Worm (Caenorhabditis elegans) whole organism, early embryonic: ENCODE data around the gene acr-15.

Source experiments
- B0310.2 ChIP-seq: sonication (generic microtip); optimal IDR thresholded peaks from 2 replicates; lab custom pipeline; 2016; ENCODE audit warnings: mild to moderate bottlenecking, missing genetic modification characterization, missing compliant biosample characterization
- F13C5.2 ChIP-seq: sonication (generic microtip); optimal IDR thresholded peaks from 2 replicates; lab custom pipeline; 2017; ENCODE audit warnings: mild to moderate bottlenecking, missing genetic modification characterization, inconsistent platforms, missing compliant biosample characterization
- aly-1 ChIP-seq: sonication (generic microtip); optimal IDR thresholded peaks from 2 replicates; lab custom pipeline; 2016; ENCODE audit warnings: missing genetic modification characterization, missing compliant biosample characterization
- ama-1 ChIP-seq: fragments of 150-350 bp; optimal IDR thresholded peaks from 2 replicates; lab custom pipeline; 2014
- ceh-13 ChIP-seq: fragments of 200-800 bp; sonication (Bioruptor generic); optimal IDR thresholded peaks from 2 replicates; lab custom pipeline; 2018; ENCODE audit warnings: mild to moderate bottlenecking, missing genetic modification characterization, missing compliant biosample characterization
- ceh-36 ChIP-seq: sonication (generic microtip); optimal IDR thresholded peaks from 2 replicates; lab custom pipeline; 2016; ENCODE audit warnings: missing genetic modification characterization, inconsistent platforms, missing compliant biosample characterization
- ets-7 ChIP-seq: sonication (generic microtip); optimal IDR thresholded peaks from 2 replicates; lab custom pipeline; 2016; ENCODE audit warnings: missing genotype, missing genetic modification characterization, missing compliant biosample characterization
- flt-1 ChIP-seq: fragments of 200-800 bp; sonication (Bioruptor generic); IDR thresholded peaks from 2 replicates; pipeline ENCODE4 v1.3.6; 2022; ENCODE audit warnings: missing genetic modification characterization, missing compliant biosample characterization
- hmbx-1 ChIP-seq: sonication (generic microtip); optimal IDR thresholded peaks from 2 replicates; lab custom pipeline; 2016; ENCODE audit warnings: mild to moderate bottlenecking, missing genetic modification characterization, missing compliant biosample characterization
- hmg-4 ChIP-seq: fragments of 200-800 bp; sonication (Bioruptor generic); optimal IDR thresholded peaks from 2 replicates; lab custom pipeline; 2018; ENCODE audit warnings: mild to moderate bottlenecking, missing genetic modification characterization, missing compliant biosample characterization
- hnd-1 ChIP-seq: sonication (generic microtip); optimal IDR thresholded peaks from 2 replicates; lab custom pipeline; 2016; ENCODE audit warnings: missing genetic modification characterization, missing compliant biosample characterization
- pes-1 ChIP-seq: fragments of 200-800 bp; sonication (Bioruptor generic); IDR thresholded peaks from 2 replicates; pipeline ENCODE4 v1.3.6; 2022; ENCODE audit warnings: missing genetic modification reagents, missing genetic modification characterization, missing compliant biosample characterization
- scrt-1 ChIP-seq: fragments of 200-800 bp; sonication (Bioruptor generic); IDR thresholded peaks from 2 replicates; pipeline ENCODE4 v1.3.6; 2022; ENCODE audit warnings: missing genetic modification characterization, missing compliant biosample characterization
- sea-1 ChIP-seq: fragments of 200-800 bp; sonication (Bioruptor generic); conservative IDR thresholded peaks from 2 replicates; pipeline ENCODE4 v1.3.6; 2022; ENCODE audit warnings: missing genetic modification characterization, missing compliant biosample characterization
- tbx-11 ChIP-seq: fragments of 200-800 bp; sonication (Bioruptor generic); IDR thresholded peaks from 2 replicates; pipeline ENCODE4 v1.3.6; 2022; ENCODE audit warnings: missing genetic modification characterization, missing compliant biosample characterization
- tbx-37 ChIP-seq: fragments of 200-800 bp; sonication (Bioruptor generic); conservative IDR thresholded peaks from 2 replicates; pipeline ENCODE4 v1.3.6; 2022; ENCODE audit warnings: missing genetic modification reagents, missing genetic modification characterization, missing compliant biosample characterization
- tra-4 ChIP-seq: sonication (generic microtip); optimal IDR thresholded peaks from 2 replicates; lab custom pipeline; 2017; ENCODE audit warnings: missing genetic modification characterization, missing compliant biosample characterization

The acr-15 gene

DNA sequence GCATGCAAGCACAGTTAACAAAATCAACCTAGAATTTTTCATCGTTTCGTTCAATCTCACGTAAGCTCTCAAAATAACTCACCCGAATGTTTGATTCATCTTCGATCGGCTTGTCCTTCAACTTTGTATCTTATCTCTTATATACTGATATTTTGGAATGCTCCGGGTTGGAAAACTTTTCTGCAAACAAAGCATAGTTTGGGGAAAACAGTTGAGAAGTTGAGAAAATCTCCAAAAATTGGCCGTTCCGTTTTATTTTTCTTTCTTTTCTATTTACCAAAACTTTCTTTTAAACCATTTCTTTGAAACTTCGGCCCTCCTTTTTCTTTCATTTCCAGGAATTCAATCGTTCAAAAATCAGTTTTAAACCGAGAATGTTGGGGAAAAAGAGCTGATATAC lies 50.1 kb downstream of the acr-15 start, which contains the start of gene F41E6.15:
TSS of gene F41E6.15 (minus strand) at position 101 of the 400 bp plus-strand sequence.
- TF ChIP-seq F13C5.2 (tag; lab: Kevin White, UChicago), result no peak
- no peak for TF ChIP-seq B0310.2 (tag; lab: Kevin White, UChicago)
- no peak for TF ChIP-seq ceh-36 (tag; lab: Kevin White, UChicago)
- no peak for TF ChIP-seq tra-4 (tag; lab: Kevin White, UChicago)
- no peak for TF ChIP-seq flt-1

DNA sequence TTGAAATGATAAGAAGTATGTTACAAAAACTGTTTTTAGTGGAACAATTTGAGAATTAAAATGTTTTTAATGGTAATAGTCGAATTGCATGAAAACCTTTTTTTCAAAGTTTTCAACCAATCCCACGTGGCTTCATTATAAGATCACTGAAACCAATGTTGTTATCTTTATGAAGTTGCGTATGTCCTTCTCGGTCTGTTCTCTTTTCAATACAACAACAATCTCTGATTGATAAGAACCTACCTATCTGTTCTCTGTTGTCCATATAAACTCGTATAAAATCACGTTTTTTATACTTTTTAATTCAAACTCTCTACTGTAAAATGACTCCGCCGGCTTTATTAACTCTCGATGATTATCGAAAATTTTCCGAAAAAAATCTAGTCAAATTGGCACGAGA lies 50.8 kb downstream of the acr-15 start, which contains the start of gene F41E6.5:
TSS of gene F41E6.5 (plus strand) at position 209 of the 400 bp plus-strand sequence.
- TF ChIP-seq ets-7 (tag; lab: Kevin White, UChicago) (no peak), pes-1 (GFP tag; lab: Robert Waterston, UW) (no peak), tbx-11 (GFP tag; lab: Robert Waterston, UW) (no peak), ceh-36 (tag; lab: Kevin White, UChicago) (no peak), sea-1 (GFP tag; lab: Robert Waterston, UW) (no peak), scrt-1 (no peak), tbx-37 (GFP tag; lab: Robert Waterston, UW) (no peak), ceh-13 (GFP tag; lab: Kevin White, UChicago) (no peak), ama-1 (lab: Kevin White, UChicago) (no peak), hnd-1 (tag; lab: Kevin White, UChicago) (no peak), tra-4 (tag; lab: Kevin White, UChicago) (no peak), hmg-4 (GFP tag; lab: Kevin White, UChicago) (no peak), flt-1 (no peak), aly-1 (tag; lab: Kevin White, UChicago) (no peak), B0310.2 (tag; lab: Kevin White, UChicago) (no peak), hmbx-1 (tag; lab: Kevin White, UChicago) (no peak), F13C5.2 (tag; lab: Kevin White, UChicago) (no peak)
